Worm (Caenorhabditis elegans) whole organism, early embryonic: ENCODE measurements around the gene col-122.

Source experiments
- ama-1 ChIP-seq: fragments of 150-350 bp; optimal IDR thresholded peaks from 2 replicates; lab custom pipeline; 2014
- ets-7 ChIP-seq: sonication (generic microtip); optimal IDR thresholded peaks from 2 replicates; lab custom pipeline; 2016; ENCODE audit warnings: missing genotype, missing genetic modification characterization, missing compliant biosample characterization
- flt-1 ChIP-seq: fragments of 200-800 bp; sonication (Bioruptor generic); IDR thresholded peaks from 2 replicates; pipeline ENCODE4 v1.3.6; 2022; ENCODE audit warnings: missing genetic modification characterization, missing compliant biosample characterization
- hmg-4 ChIP-seq: fragments of 200-800 bp; sonication (Bioruptor generic); optimal IDR thresholded peaks from 2 replicates; lab custom pipeline; 2018; ENCODE audit warnings: mild to moderate bottlenecking, missing genetic modification characterization, missing compliant biosample characterization
- tbx-37 ChIP-seq: fragments of 200-800 bp; sonication (Bioruptor generic); conservative IDR thresholded peaks from 2 replicates; pipeline ENCODE4 v1.3.6; 2022; ENCODE audit warnings: missing genetic modification reagents, missing genetic modification characterization, missing compliant biosample characterization

- TF ChIP-seq ama-1 (no peak), flt-1 (no peak), hmg-4 (GFP tag; lab: Kevin White, UChicago) (no peak), tbx-37 (GFP tag; lab: Robert Waterston, UW) (no peak), ets-7 (tag; lab: Kevin White, UChicago) (no peak)
These were observed 28.8 kb upstream of the col-122 start for ce11 chrIV:9534342-9534741.
